Worm (Caenorhabditis elegans) whole organism, L2 larva: ENCODE measurements around the gene rml-1.

Experiments used
- ama-1 ChIP-seq: fragments of 150-350 bp; optimal IDR thresholded peaks from 2 replicates; lab custom pipeline; 2018; ENCODE audit warnings: inconsistent platforms
- ceh-16 ChIP-seq: fragments of 150-350 bp; optimal IDR thresholded peaks from 2 replicates; lab custom pipeline; 2014; ENCODE audit warnings: missing biosample characterization, missing genetic modification characterization
- egl-27 ChIP-seq: sonication (generic microtip); optimal IDR thresholded peaks from 3 replicates; lab custom pipeline; 2017; ENCODE audit warnings: missing biosample characterization, missing genetic modification reagents, missing genetic modification characterization
- gmeb-1 ChIP-seq: fragments of 150-350 bp; optimal IDR thresholded peaks from 2 replicates; lab custom pipeline; 2014; ENCODE audit warnings: missing biosample characterization, missing genetic modification characterization
- lin-39 ChIP-seq: fragments of 150-350 bp; optimal IDR thresholded peaks from 2 replicates; lab custom pipeline; 2014; ENCODE audit warnings: missing biosample characterization, missing genetic modification reagents, missing genetic modification characterization
- nhr-237 ChIP-seq: fragments of 150-350 bp; optimal IDR thresholded peaks from 2 replicates; lab custom pipeline; 2014; ENCODE audit warnings: missing biosample characterization, missing genetic modification characterization
- nhr-25 ChIP-seq: fragments of 150-350 bp; sonication (generic microtip); optimal IDR thresholded peaks from 3 replicates; lab custom pipeline; 2014; ENCODE audit warnings: missing biosample characterization, missing genetic modification characterization
- peb-1 ChIP-seq: fragments of 150-350 bp; optimal IDR thresholded peaks from 2 replicates; lab custom pipeline; 2014; ENCODE audit warnings: missing biosample characterization, missing genetic modification characterization
- unc-62 ChIP-seq: fragments of 150-350 bp; optimal IDR thresholded peaks from 2 replicates; lab custom pipeline; 2014; ENCODE audit warnings: missing biosample characterization, missing genetic modification reagents, missing genetic modification characterization
- zag-1 ChIP-seq: fragments of 150-350 bp; optimal IDR thresholded peaks from 2 replicates; lab custom pipeline; 2014; ENCODE audit warnings: missing biosample characterization, missing genetic modification characterization
- ztf-1 ChIP-seq: fragments of 200-800 bp; sonication (Bioruptor generic); conservative IDR thresholded peaks from 2 replicates; pipeline ENCODE4 v1.3.6; 2022; ENCODE audit warnings: missing genetic modification characterization, missing compliant biosample characterization

DNA sequence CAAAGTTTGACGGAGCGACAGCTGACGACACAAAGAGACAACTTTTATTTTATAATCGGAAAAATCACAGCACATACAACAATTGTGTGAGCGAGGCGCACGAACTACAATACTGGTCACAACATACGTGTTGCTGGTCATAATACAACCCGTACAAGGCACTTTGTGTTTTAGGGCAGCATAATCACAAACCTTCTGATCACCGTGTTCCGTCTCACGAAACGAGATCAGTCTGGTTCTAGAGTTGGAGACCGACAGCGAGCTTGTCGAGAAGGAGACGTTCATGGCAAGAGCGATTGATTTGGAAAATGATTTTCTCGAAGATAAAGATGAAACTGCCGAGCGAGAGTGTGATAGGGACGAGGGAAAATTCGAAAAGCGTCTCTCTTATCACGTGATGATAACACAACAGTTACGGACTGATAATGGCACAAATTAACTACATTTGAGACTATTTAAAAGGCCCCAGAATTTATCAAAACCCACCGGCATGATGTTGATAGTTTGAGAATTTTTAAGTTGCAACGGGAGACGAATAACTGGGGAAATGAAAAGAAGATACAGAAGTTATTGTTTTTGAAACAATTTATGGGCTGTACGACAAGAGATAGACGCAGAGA lies 1.1 kb downstream of the rml-1 start:
- TF ChIP-seq ceh-16 (tag; lab: Kevin White, UChicago) (no peak), ztf-1 (no peak), egl-27 (tag; lab: Kevin White, UChicago) (no peak), lin-39 (tag; lab: Kevin White, UChicago) (no peak), unc-62 (GFP tag; lab: Kevin White, UChicago) (no peak), zag-1 (tag; lab: Kevin White, UChicago) (no peak), nhr-25 (tag; lab: Kevin White, UChicago) (peak; percentile 12), gmeb-1 (tag; lab: Kevin White, UChicago) (peak; percentile 39), nhr-237 (tag; lab: Kevin White, UChicago) (no peak), ama-1 (no peak), peb-1 (tag; lab: Kevin White, UChicago) (no peak)
